Worm (Caenorhabditis elegans): ENCODE data around the gene rbm-17.

Gene rbm-17

ce11 chrIV:11604909-11605308, 33.2 kb upstream of the rbm-17 start, which contains the start of the genes ragc-1 and Y24F12A.1 (continued):
- TF ChIP-seq nhr-42 (GFP tag; IDR thresholded peaks at IDR 0.05) (no peak), nhr-237 (tag; optimal IDR thresholded peaks at IDR 0.05) (no peak), nhr-6 (tag; optimal IDR thresholded peaks at IDR 0.05) (peak; percentile 31), Y5F2A.4 (GFP tag; optimal IDR thresholded peaks at IDR 0.05) (no peak), ztf-11 (tag; optimal IDR thresholded peaks at IDR 0.05) (no peak), vab-7 (GFP tag; IDR thresholded peaks at IDR 0.05) (no peak), duxl-1 (tag; optimal IDR thresholded peaks at IDR 0.05; ENCODE audit: poor library complexity) (no peak), D1046.2 (GFP tag; IDR thresholded peaks at IDR 0.05) (no peak), zip-11 (GFP tag; IDR thresholded peaks at IDR 0.05) (no peak), skn-1 (tag; optimal IDR thresholded peaks at IDR 0.05) (no peak), ceh-62 (tag; optimal IDR thresholded peaks at IDR 0.05) (no peak), gei-8 (GFP tag; optimal IDR thresholded peaks at IDR 0.05) (no peak), ztf-7 (tag; optimal IDR thresholded peaks at IDR 0.05) (no peak), mxl-3 (GFP tag; optimal IDR thresholded peaks at IDR 0.05) (peak; percentile 78), tra-1 (GFP tag; IDR thresholded peaks at IDR 0.05) (no peak), cey-2 (tag; optimal IDR thresholded peaks at IDR 0.05; ENCODE audit: borderline replicate concordance, insufficient read depth) (no peak), F26F4.8 (GFP tag; conservative IDR thresholded peaks at IDR 0.05) (no peak), madf-9 (GFP tag; conservative IDR thresholded peaks at IDR 0.05) (no peak), lim-7 (GFP tag; IDR thresholded peaks at IDR 0.05) (no peak), fkh-10 (GFP tag; optimal IDR thresholded peaks at IDR 0.05) (no peak), lin-39 (tag; optimal IDR thresholded peaks at IDR 0.05) (no peak), T26A8.4 (GFP tag; IDR thresholded peaks at IDR 0.05) (no peak), nhr-11 (tag; optimal IDR thresholded peaks at IDR 0.05) (no peak), zfp-3 (GFP tag; conservative IDR thresholded peaks at IDR 0.05) (no peak), aha-1 (tag) (no peak), hif-1 (tag; optimal IDR thresholded peaks at IDR 0.05) (peak in 1 of 2 experiments; percentile 2), sdz-12 (GFP tag; optimal IDR thresholded peaks at IDR 0.05) (no peak), rbr-2 (tag; optimal IDR thresholded peaks at IDR 0.05) (peak; percentile 15), nhr-77 (tag; optimal IDR thresholded peaks at IDR 0.05) (peak; percentile 27), lin-13 (GFP tag; optimal IDR thresholded peaks at IDR 0.05) (no peak), jun-1 (tag; optimal IDR thresholded peaks at IDR 0.05) (no peak), madf-5 (GFP tag; IDR thresholded peaks at IDR 0.05) (no peak), T20F7.1 (GFP tag; optimal IDR thresholded peaks at IDR 0.05) (peak; percentile 3), zag-1 (tag; optimal IDR thresholded peaks at IDR 0.05) (no peak), F49E8.2 (tag; optimal IDR thresholded peaks at IDR 0.05; ENCODE audit: borderline replicate concordance) (no peak), Y48G9A.11 (GFP tag; IDR thresholded peaks at IDR 0.05) (no peak), ces-1 (GFP tag; optimal IDR thresholded peaks at IDR 0.05) (no peak), daf-19 (GFP tag; conservative IDR thresholded peaks at IDR 0.05) (no peak), dve-1 (tag; optimal IDR thresholded peaks at IDR 0.05; ENCODE audit: insufficient read depth) (peak; percentile 74), attf-4 (tag; optimal IDR thresholded peaks at IDR 0.05) (no peak), mdl-1 (tag; optimal IDR thresholded peaks at IDR 0.05) (peak in 1 of 2 experiments; percentile 77), mdt-29 (GFP tag; IDR thresholded peaks at IDR 0.05) (no peak), set-16 (GFP tag; IDR thresholded peaks at IDR 0.05) (no peak), nhr-41 (GFP tag; IDR thresholded peaks at IDR 0.05) (no peak), ZK546.5 (tag; optimal IDR thresholded peaks at IDR 0.05) (no peak), lin-38 (GFP tag; IDR thresholded peaks at IDR 0.05) (peak; percentile 51), nhr-102 (tag; optimal IDR thresholded peaks at IDR 0.05) (no peak), hlh-11 (tag; optimal IDR thresholded peaks at IDR 0.05) (peak; percentile 44), hmg-1.1 (GFP tag; IDR thresholded peaks at IDR 0.05) (no peak), egl-27 (tag; optimal IDR thresholded peaks at IDR 0.05) (no peak), aly-2 (tag; optimal IDR thresholded peaks at IDR 0.05) (no peak), lin-29 (GFP tag; IDR thresholded peaks at IDR 0.05) (no peak), Y75B8A.6 (GFP tag; IDR thresholded peaks at IDR 0.05) (no peak)
